Worm (Caenorhabditis elegans) whole organism, young adult: Measurements from ENCODE around the gene acr-8.

ENCODE experiments used
- F52B5.7 ChIP-seq: sonication (generic microtip); optimal IDR thresholded peaks from 2 replicates; lab custom pipeline; 2016; ENCODE audit warnings: mild to moderate bottlenecking, missing genetic modification characterization, missing compliant biosample characterization
- akir-1 ChIP-seq: fragments of 200-800 bp; sonication (Bioruptor generic); optimal IDR thresholded peaks from 2 replicates; lab custom pipeline; 2018; ENCODE audit warnings: mild to moderate bottlenecking, missing genetic modification characterization, moderate library complexity, missing compliant biosample characterization
- ama-1 ChIP-seq, 3 experiments: fragments of 150-350 bp in 1 of 3; sonication (generic microtip) in 2 of 3; optimal IDR thresholded peaks; 2 replicates each; lab custom pipeline; 2014 to 2018; ENCODE audit warnings: missing biosample characterization in 2 of 3, missing genetic modification characterization in 2 of 3, missing genetic modification reagents in 2 of 3
- attf-3 ChIP-seq: fragments of 200-800 bp; sonication (Bioruptor generic); conservative IDR thresholded peaks from 2 replicates; pipeline ENCODE4 v1.3.6; 2022; ENCODE audit warnings: missing genetic modification reagents, missing genetic modification characterization, missing compliant biosample characterization
- efl-1 ChIP-seq: fragments of 150-350 bp; optimal IDR thresholded peaks from 2 replicates; lab custom pipeline; 2014; ENCODE audit warnings: missing biosample characterization, missing genetic modification reagents, missing genetic modification characterization
- ekl-4 ChIP-seq: fragments of 200-800 bp; sonication (Bioruptor generic); IDR thresholded peaks from 2 replicates; pipeline ENCODE4 v1.3.6; 2022; ENCODE audit warnings: missing genetic modification reagents, missing genetic modification characterization, missing compliant biosample characterization
- lin-26 ChIP-seq: fragments of 200-800 bp; sonication (Bioruptor generic); IDR thresholded peaks from 2 replicates; pipeline ENCODE4 v1.3.6; 2022; ENCODE audit warnings: missing genetic modification reagents, missing genetic modification characterization, missing compliant biosample characterization
- nfya-1 ChIP-seq: sonication (generic microtip); optimal IDR thresholded peaks from 2 replicates; lab custom pipeline; 2017; ENCODE audit warnings: antibody characterized with exemption, missing compliant biosample characterization, missing genetic modification characterization, borderline replicate concordance; ENCODE audit not compliant: insufficient read depth
- pha-4 ChIP-seq: fragments of 150-350 bp; sonication (generic microtip); optimal IDR thresholded peaks from 2 replicates; lab custom pipeline; 2014; ENCODE audit warnings: missing biosample characterization, missing genetic modification reagents, missing genetic modification characterization
- sea-2 ChIP-seq: fragments of 200-800 bp; sonication (Bioruptor generic); IDR thresholded peaks from 2 replicates; pipeline ENCODE4 v1.3.6; 2022; ENCODE audit warnings: missing genetic modification characterization, missing compliant biosample characterization
- snpc-1.3 ChIP-seq: sonication (generic microtip); optimal IDR thresholded peaks from 2 replicates; lab custom pipeline; 2017; ENCODE audit warnings: missing genetic modification characterization, mild to moderate bottlenecking, missing compliant biosample characterization, antibody characterized with exemption, moderate library complexity, missing genotype, missing genetic modification reagents; ENCODE audit not compliant: insufficient read depth
- snpc-4 ChIP-seq, 5 experiments: fragments of 150-350 bp in 1 of 5; sonication (generic microtip) in 4 of 5; optimal IDR thresholded peaks; 2 replicates each; lab custom pipeline; 2014 to 2018; ENCODE audit warnings: missing genetic modification characterization in 5 of 5, missing biosample characterization in 3 of 5, antibody characterized with exemption in 2 of 5, mild to moderate bottlenecking in 2 of 5, missing compliant biosample characterization in 2 of 5, missing genotype in 2 of 5, moderate library complexity in 2 of 5, missing genetic modification reagents in 1 of 5
- unc-62 ChIP-seq: fragments of 150-350 bp; optimal IDR thresholded peaks from 2 replicates; lab custom pipeline; 2014; ENCODE audit warnings: missing biosample characterization, missing genetic modification reagents, missing genetic modification characterization
- ztf-3 ChIP-seq: fragments of 200-800 bp; sonication (Bioruptor generic); optimal IDR thresholded peaks from 2 replicates; lab custom pipeline; 2018; ENCODE audit warnings: mild to moderate bottlenecking, missing genetic modification characterization, missing compliant biosample characterization

DNA sequence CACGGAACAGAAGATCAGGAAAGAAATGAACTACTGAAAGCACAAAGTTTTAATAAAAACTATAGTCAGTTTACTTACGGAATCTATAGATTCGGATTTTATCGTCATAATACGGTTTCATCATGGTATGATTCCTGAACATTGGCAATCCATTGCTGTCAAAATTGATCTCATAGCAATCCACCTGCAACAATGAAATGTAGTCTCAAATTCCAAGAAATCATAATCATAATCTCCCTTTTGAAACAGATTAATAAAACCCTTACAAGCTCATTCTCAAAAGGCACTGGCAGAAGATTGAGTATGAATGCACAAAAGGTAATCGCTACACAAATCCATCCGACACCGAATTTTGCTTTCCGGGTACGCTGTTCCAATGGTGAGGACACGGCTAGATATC, 49.9 kb downstream of the acr-8 start:
- TF ChIP-seq ztf-3 (GFP tag; lab: Kevin White, UChicago) (no peak), ekl-4 (no peak), snpc-1.3 (tag; lab: Kevin White, UChicago) (no peak), pha-4 (no peak), efl-1 (GFP tag; lab: Kevin White, UChicago) (no peak), snpc-4 (GFP tag; optimal IDR thresholded peaks at IDR 0.05; lab: Kevin White, UChicago) (no peak), snpc-4 (tag; optimal IDR thresholded peaks at IDR 0.05; lab: Kevin White, UChicago) (no peak), F52B5.7 (tag; lab: Kevin White, UChicago) (no peak), akir-1 (GFP tag; lab: Kevin White, UChicago) (no peak), unc-62 (GFP tag; lab: Kevin White, UChicago) (no peak), sea-2 (GFP tag; lab: Robert Waterston, UW) (no peak), lin-26 (GFP tag; lab: Robert Waterston, UW) (no peak), ama-1 (optimal IDR thresholded peaks at IDR 0.05; lab: Kevin White, UChicago) (no peak), ama-1 (GFP tag; optimal IDR thresholded peaks at IDR 0.05; lab: Kevin White, UChicago) (no peak), attf-3 (no peak), nfya-1 (tag; lab: Kevin White, UChicago) (no peak)
